Fruit fly (Drosophila melanogaster) whole organism, embryonic: ENCODE results near the gene MsR1.

Source experiments
- Bteb2 ChIP-seq: fragments of 200-800 bp; sonication (Bioruptor generic); optimal IDR thresholded peaks from 2 replicates; lab custom pipeline; 2016; ENCODE audit warnings: missing biosample characterization, missing genetic modification characterization
- CG10431 ChIP-seq: fragments of 200-800 bp; sonication (Bioruptor generic); optimal IDR thresholded peaks from 3 replicates; lab custom pipeline; 2018; ENCODE audit warnings: missing biosample characterization, mild to moderate bottlenecking, missing genetic modification characterization
- CG10959 ChIP-seq: fragments of 200-800 bp; sonication (Bioruptor generic); IDR thresholded peaks from 2 replicates; pipeline ENCODE4 v1.3.6; 2022; ENCODE audit warnings: missing biosample characterization, missing genetic modification characterization
- CG11093 ChIP-seq: fragments of 200-800 bp; sonication (Bioruptor generic); IDR thresholded peaks from 3 replicates; pipeline ENCODE4 v1.3.6; 2022; ENCODE audit warnings: missing biosample characterization, missing genetic modification characterization
- CG11695 ChIP-seq: fragments of 200-800 bp; sonication (Bioruptor generic); IDR thresholded peaks from 3 replicates; pipeline ENCODE4 v1.3.6; 2022; ENCODE audit warnings: missing biosample characterization, missing genetic modification characterization
- CG12236 ChIP-seq: fragments of 200-800 bp; sonication (Bioruptor generic); optimal IDR thresholded peaks from 2 replicates; lab custom pipeline; 2016; ENCODE audit warnings: missing biosample characterization, missing genetic modification characterization
- CG12391 ChIP-seq: fragments of 200-800 bp; sonication (Bioruptor generic); optimal IDR thresholded peaks from 3 replicates; lab custom pipeline; 2018; ENCODE audit warnings: missing biosample characterization, mild to moderate bottlenecking, missing genetic modification characterization, moderate library complexity
- CG12942 ChIP-seq: fragments of 200-800 bp; sonication (Bioruptor generic); optimal IDR thresholded peaks from 3 replicates; lab custom pipeline; 2016; ENCODE audit warnings: missing biosample characterization, missing genetic modification characterization
- CG14710 ChIP-seq: fragments of 200-800 bp; sonication (Bioruptor generic); optimal IDR thresholded peaks from 3 replicates; lab custom pipeline; 2019; ENCODE audit warnings: missing biosample characterization, mild to moderate bottlenecking, missing genetic modification characterization, moderate library complexity
- CG15073 ChIP-seq: fragments of 200-800 bp; sonication (Bioruptor generic); optimal IDR thresholded peaks from 2 replicates; lab custom pipeline; 2016; ENCODE audit warnings: missing biosample characterization, missing genetic modification characterization
- CG16863 ChIP-seq: fragments of 200-800 bp; sonication (Bioruptor generic); optimal IDR thresholded peaks from 3 replicates; lab custom pipeline; 2016; ENCODE audit warnings: missing biosample characterization, missing genetic modification characterization
- CG17912 ChIP-seq: fragments of 200-800 bp; sonication (Bioruptor generic); optimal IDR thresholded peaks from 2 replicates; lab custom pipeline; 2018; ENCODE audit warnings: missing biosample characterization, mild to moderate bottlenecking, missing genetic modification characterization
- CG18764 ChIP-seq: fragments of 200-800 bp; sonication (Bioruptor generic); optimal IDR thresholded peaks from 3 replicates; lab custom pipeline; 2016; ENCODE audit warnings: missing biosample characterization, missing genetic modification characterization
- CG2875 ChIP-seq: fragments of 200-800 bp; sonication (Bioruptor generic); optimal IDR thresholded peaks from 2 replicates; lab custom pipeline; 2017; ENCODE audit warnings: missing biosample characterization, mild to moderate bottlenecking, missing genetic modification characterization, missing genetic modification reagents
- CG31441 ChIP-seq: fragments of 200-800 bp; sonication (Bioruptor generic); IDR thresholded peaks from 2 replicates; pipeline ENCODE4 v1.3.6; 2022; ENCODE audit warnings: missing biosample characterization, missing genetic modification characterization
- CG34224 ChIP-seq: fragments of 200-800 bp; sonication (Bioruptor generic); IDR thresholded peaks from 3 replicates; pipeline ENCODE4 v1.3.6; 2022; ENCODE audit warnings: missing biosample characterization, missing genetic modification characterization; ENCODE audit not compliant: partially characterized antibody
- CG4360 ChIP-seq: fragments of 200-800 bp; sonication (Bioruptor generic); IDR thresholded peaks from 2 replicates; pipeline ENCODE4 v1.3.6; 2022; ENCODE audit warnings: missing biosample characterization, missing genetic modification characterization
- CG43689 ChIP-seq: fragments of 200-800 bp; sonication (Bioruptor generic); IDR thresholded peaks from 2 replicates; pipeline ENCODE4 v1.3.6; 2022; ENCODE audit warnings: missing biosample characterization, missing genetic modification characterization
- CG6254 ChIP-seq: fragments of 200-800 bp; sonication (Bioruptor generic); optimal IDR thresholded peaks from 3 replicates; lab custom pipeline; 2017; ENCODE audit warnings: mild to moderate bottlenecking, missing biosample characterization, missing genetic modification reagents, missing genetic modification characterization
- CG6272 ChIP-seq: fragments of 200-800 bp; sonication (Bioruptor generic); IDR thresholded peaks from 2 replicates; pipeline ENCODE4 v1.3.6; 2022; ENCODE audit warnings: missing biosample characterization, missing genetic modification characterization
- CG8089 ChIP-seq: fragments of 200-800 bp; sonication (Bioruptor generic); optimal IDR thresholded peaks from 3 replicates; lab custom pipeline; 2016; ENCODE audit warnings: missing biosample characterization, missing genetic modification characterization
- CG8359 ChIP-seq: fragments of 200-800 bp; sonication (Bioruptor generic); optimal IDR thresholded peaks from 2 replicates; lab custom pipeline; 2017; ENCODE audit warnings: missing biosample characterization, mild to moderate bottlenecking, missing genetic modification characterization, borderline replicate concordance
- CTCF ChIP-seq: fragments of 200-800 bp; sonication (Bioruptor generic); optimal IDR thresholded peaks from 2 replicates; lab custom pipeline; 2017; ENCODE audit warnings: missing biosample characterization, mild to moderate bottlenecking, missing genetic modification characterization, moderate library complexity
- Elba2 ChIP-seq: fragments of 200-800 bp; sonication (Bioruptor generic); optimal IDR thresholded peaks from 3 replicates; lab custom pipeline; 2016; ENCODE audit warnings: missing biosample characterization, missing genetic modification characterization
- Ets65A ChIP-seq: fragments of 200-800 bp; sonication (Bioruptor generic); peaks from one replicate; lab custom pipeline; 2016; ENCODE audit warnings: missing biosample characterization, missing genetic modification characterization
- H15 ChIP-seq: fragments of 200-800 bp; sonication (Bioruptor generic); IDR thresholded peaks from 3 replicates; pipeline ENCODE4 v1.3.6; 2022; ENCODE audit warnings: missing biosample characterization, missing genetic modification characterization
- HLH54F ChIP-seq: fragments of 200-800 bp; sonication (Bioruptor generic); optimal IDR thresholded peaks from 3 replicates; lab custom pipeline; 2016; ENCODE audit warnings: missing biosample characterization, missing genetic modification characterization
- Hand ChIP-seq: fragments of 200-800 bp; sonication (Bioruptor generic); optimal IDR thresholded peaks from 2 replicates; lab custom pipeline; 2017; ENCODE audit warnings: mild to moderate bottlenecking, missing biosample characterization, missing genetic modification reagents, missing genetic modification characterization
- NC2α ChIP-seq: fragments of 200-800 bp; sonication (Bioruptor generic); optimal IDR thresholded peaks from 2 replicates; lab custom pipeline; 2016; ENCODE audit warnings: missing biosample characterization, missing genetic modification characterization
- Pdp1 ChIP-seq, 2 experiments: fragments of 200-800 bp; sonication (Bioruptor generic); optimal IDR thresholded peaks; 3 replicates each; lab custom pipeline; 2016; ENCODE audit warnings: missing biosample characterization in 2 of 2, missing genetic modification characterization in 2 of 2, mild to moderate bottlenecking in 1 of 2, moderate library complexity in 1 of 2
- Sox102F ChIP-seq: fragments of 200-800 bp; sonication (Bioruptor generic); optimal IDR thresholded peaks from 2 replicates; lab custom pipeline; 2018; ENCODE audit warnings: missing biosample characterization, mild to moderate bottlenecking, missing genetic modification characterization, moderate library complexity
- Ssrp ChIP-seq: fragments of 200-800 bp; sonication (Bioruptor generic); optimal IDR thresholded peaks from 2 replicates; lab custom pipeline; 2018; ENCODE audit warnings: missing biosample characterization, mild to moderate bottlenecking, missing genetic modification characterization, moderate library complexity
- Xrp1 ChIP-seq: fragments of 200-800 bp; sonication (Bioruptor generic); IDR thresholded peaks from 2 replicates; pipeline ENCODE4 v1.3.6; 2022; ENCODE audit warnings: missing biosample characterization, missing genetic modification characterization
- aop ChIP-seq: fragments of 200-800 bp; sonication (Bioruptor generic); IDR thresholded peaks from 2 replicates; pipeline ENCODE4 v1.3.6; 2022; ENCODE audit warnings: missing biosample characterization, missing genetic modification characterization
- br ChIP-seq: fragments of >200 bp; optimal IDR thresholded peaks from 2 replicates; lab custom pipeline; 2017
- crp ChIP-seq, 2 experiments: fragments of 200-800 bp; sonication (Bioruptor generic); optimal IDR thresholded peaks; 2 replicates in 1 of 2; 3 replicates in 1 of 2; lab custom pipeline; 2017; ENCODE audit warnings: missing biosample characterization in 2 of 2, missing genetic modification characterization in 2 of 2, mild to moderate bottlenecking in 1 of 2, moderate library complexity in 1 of 2
- dati ChIP-seq: fragments of 200-800 bp; sonication (Bioruptor generic); IDR thresholded peaks from 2 replicates; pipeline ENCODE4 v1.3.6; 2022; ENCODE audit warnings: missing biosample characterization, missing genetic modification characterization
- ems ChIP-seq: fragments of 200-800 bp; sonication (Bioruptor generic); optimal IDR thresholded peaks from 3 replicates; lab custom pipeline; 2016; ENCODE audit warnings: missing biosample characterization, missing genetic modification characterization
- exex ChIP-seq: fragments of 200-800 bp; sonication (Bioruptor generic); optimal IDR thresholded peaks from 4 replicates; lab custom pipeline; 2018; ENCODE audit warnings: missing biosample characterization, mild to moderate bottlenecking, missing genetic modification characterization, moderate library complexity
- kay ChIP-seq: fragments of 200-800 bp; sonication (Bioruptor generic); optimal IDR thresholded peaks from 2 replicates; lab custom pipeline; 2016; ENCODE audit warnings: missing biosample characterization, missing genetic modification characterization
- knrl ChIP-seq: fragments of 200-800 bp; sonication (Bioruptor generic); IDR thresholded peaks from 3 replicates; pipeline ENCODE4 v1.3.6; 2022; ENCODE audit warnings: missing biosample characterization, missing genetic modification characterization; ENCODE audit not compliant: partially characterized antibody
- luna ChIP-seq: fragments of 200-800 bp; sonication (Bioruptor generic); optimal IDR thresholded peaks from 2 replicates; lab custom pipeline; 2016; ENCODE audit warnings: missing biosample characterization, missing genetic modification characterization
- pan ChIP-seq, 4 experiments: fragments of >200 bp in 3 of 4; fragments of 200-800 bp in 1 of 4; sonication (Bioruptor generic) in 1 of 4; optimal IDR thresholded peaks in 3 of 4; IDR thresholded peaks in 1 of 4; 2 replicates each; pipeline versions ENCODE4 v1.3.6 to Lab custom; 2017 to 2022; ENCODE audit warnings: missing biosample characterization in 2 of 4, missing genetic modification characterization in 2 of 4, mixed read lengths in 1 of 4
- peb ChIP-seq: fragments of 200-800 bp; sonication (Bioruptor generic); IDR thresholded peaks from 2 replicates; pipeline ENCODE4 v1.3.6; 2022; ENCODE audit warnings: missing biosample characterization, missing genetic modification characterization
- repo ChIP-seq: fragments of 200-800 bp; sonication (Bioruptor generic); optimal IDR thresholded peaks from 2 replicates; lab custom pipeline; 2016; ENCODE audit warnings: missing biosample characterization, missing genetic modification characterization
- sens ChIP-seq: fragments of 200-800 bp; sonication (Bioruptor generic); peaks from one replicate; lab custom pipeline; 2016; ENCODE audit warnings: missing biosample characterization, missing genetic modification characterization
- sisA ChIP-seq: fragments of 200-800 bp; sonication (Bioruptor generic); IDR thresholded peaks from 2 replicates; pipeline ENCODE4 v1.3.6; 2022; ENCODE audit warnings: missing biosample characterization, missing genetic modification characterization
- toy ChIP-seq: fragments of 200-800 bp; sonication (Bioruptor generic); IDR thresholded peaks from 2 replicates; pipeline ENCODE4 v1.3.6; 2022; ENCODE audit warnings: missing biosample characterization, missing genetic modification characterization
- wor ChIP-seq: fragments of 200-800 bp; sonication (Bioruptor generic); IDR thresholded peaks from 2 replicates; pipeline ENCODE4 v1.3.6; 2022; ENCODE audit warnings: missing biosample characterization, missing genetic modification characterization
- zfh2 ChIP-seq: fragments of 200-800 bp; sonication (Bioruptor generic); optimal IDR thresholded peaks from 2 replicates; lab custom pipeline; 2016; ENCODE audit warnings: missing biosample characterization, missing genetic modification characterization

Gene MsR1

dm6 chr3L:2373421-2374043 is 51.0 kb downstream of the MsR1 start, which contains the start of the genes mRpL23 and CG9004 (continued):
- TF ChIP-seq HLH54F (GFP tag; lab: Kevin White, UChicago) (peak; percentile 99), Sox102F (GFP tag; lab: Kevin White, UChicago) (peak; percentile 100), repo (GFP tag; lab: Kevin White, UChicago) (peak; percentile 98), CG12942 (GFP tag; lab: Kevin White, UChicago) (peak; percentile 99), CG4360 (peak; percentile 92), Ets65A (GFP tag; lab: Kevin White, UChicago) (peak; percentile 100), CG12236 (GFP tag; lab: Kevin White, UChicago) (peak; percentile 96), exex (tag; lab: Kevin White, UChicago) (peak; percentile 92), CG10431 (GFP tag; lab: Kevin White, UChicago) (peak; percentile 95), wor (GFP tag; lab: Robert Waterston, UW) (peak; percentile 99), crp (GFP tag; optimal IDR thresholded peaks at IDR 0.05; lab: Kevin White, UChicago) (peak; percentile 85 to 97), ems (GFP tag; lab: Kevin White, UChicago) (peak; percentile 99), CG17912 (GFP tag; lab: Kevin White, UChicago) (peak; percentile 96), kay (GFP tag; lab: Kevin White, UChicago) (peak; percentile 99), CG10959 (GFP tag; lab: Robert Waterston, UW) (peak; percentile 99), CG43689 (peak; percentile 99), peb (GFP tag; lab: Robert Waterston, UW) (peak; percentile 99), H15 (GFP tag; lab: Robert Waterston, UW) (peak; percentile 100), CG8089 (peak; percentile 97), Xrp1 (peak; percentile 100), Bteb2 (peak; percentile 99), Ssrp (tag; lab: Kevin White, UChicago) (peak; percentile 99), CG8359 (GFP tag; lab: Kevin White, UChicago) (peak; percentile 93), CG31441 (GFP tag; lab: Robert Waterston, UW) (peak; percentile 98), aop (GFP tag; lab: Robert Waterston, UW) (peak; percentile 98), CG6254 (peak; percentile 96), sisA (GFP tag; lab: Robert Waterston, UW) (peak; percentile 100), toy (peak; percentile 99), CG12391 (tag; lab: Kevin White, UChicago) (peak; percentile 99), Hand (GFP tag; lab: Kevin White, UChicago) (peak; percentile 93), zfh2 (peak; percentile 99), CG11695 (GFP tag; lab: Robert Waterston, UW) (peak; percentile 99), CG15073 (GFP tag; lab: Kevin White, UChicago) (peak; percentile 91), CTCF (GFP tag; lab: Kevin White, UChicago) (peak; percentile 67), CG34224 (0 out of 3 replicates have a peak, but pooled peaks have one; percentile 31), CG6272 (GFP tag; lab: Robert Waterston, UW) (peak; percentile 100), CG2875 (GFP tag; lab: Kevin White, UChicago) (peak; percentile 97), CG11093 (GFP tag; lab: Robert Waterston, UW) (peak; percentile 99), dati (GFP tag; lab: Robert Waterston, UW) (peak; percentile 99), br (lab: Kevin White, UChicago) (no peak), luna (peak; percentile 97), sens (GFP tag; lab: Kevin White, UChicago) (peak; percentile 100), Elba2 (GFP tag; lab: Kevin White, UChicago) (peak; percentile 95), knrl (GFP tag; lab: Robert Waterston, UW) (peak; percentile 34; the same call in 1 of the 3 replicates), NC2α (GFP tag; lab: Kevin White, UChicago) (peak; percentile 95), CG18764 (peak; percentile 99), Pdp1 (GFP tag; optimal IDR thresholded peaks at IDR 0.05; lab: Kevin White, UChicago) (peak; percentile 98 to 99), CG16863 (GFP tag; lab: Kevin White, UChicago) (peak; percentile 98), pan (optimal IDR thresholded peaks at IDR 0.05; lab: Kevin White, UChicago) (no peak), pan (GFP tag; optimal IDR thresholded peaks at IDR 0.05 in 1 of 2, IDR thresholded peaks at IDR 0.05 in 1 of 2) (peak in 1 of 2 experiments; percentile 100), CG14710 (peak; percentile 99)
